Fruit fly (Drosophila melanogaster): ENCODE measurements around the gene ash2.
A peak's percentile ranks its signal among the peaks of the same experiment; 100 is the strongest.

The ash2 gene

DNA sequence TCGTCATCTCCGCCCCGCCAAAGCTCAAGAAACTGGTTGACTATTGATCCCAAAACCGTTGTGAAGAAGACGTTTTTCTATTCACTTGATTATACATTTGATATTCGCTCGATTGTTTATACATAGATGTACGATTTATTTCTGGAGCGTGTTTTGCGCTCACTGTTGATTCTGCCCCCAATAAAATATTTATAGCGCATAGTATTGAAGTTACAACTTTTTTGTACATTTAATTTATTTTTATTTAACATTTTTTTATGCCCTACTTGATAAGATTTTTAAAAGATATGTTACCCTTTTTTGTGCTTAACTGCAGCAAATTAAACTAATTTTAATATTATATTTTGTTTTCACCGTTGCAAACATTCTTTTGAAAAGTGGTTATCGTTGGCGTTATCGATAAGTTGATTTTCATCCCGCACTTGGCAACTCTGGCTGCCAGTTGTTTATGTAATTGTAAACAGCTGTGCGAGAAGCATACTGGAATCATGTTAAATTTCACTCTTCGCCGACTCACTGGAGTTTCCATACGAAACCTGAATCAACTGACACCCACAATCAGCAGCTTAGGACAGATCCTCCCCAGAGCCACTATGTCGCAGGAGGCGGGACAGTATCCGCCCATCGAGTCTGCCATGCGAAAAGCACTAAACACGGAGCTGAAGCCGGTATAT is 9.4 kb downstream of the ash2 start, which contains the start of gene CG31126 (continued):
- no peak for TF ChIP-seq pan (optimal IDR thresholded peaks at IDR 0.05)
- no peak for TF ChIP-seq pan (GFP tag; optimal IDR thresholded peaks at IDR 0.05 in 1 of 2, IDR thresholded peaks at IDR 0.05 in 1 of 2)
- TF ChIP-seq CG11456 (GFP tag; IDR thresholded peaks at IDR 0.05) = no peak
- no peak for TF ChIP-seq mld (GFP tag; IDR thresholded peaks at IDR 0.05; ENCODE audit: partially characterized antibody)
- no peak for TF ChIP-seq CG11085 (GFP tag; IDR thresholded peaks at IDR 0.05)
- peak; percentile 55; the same call in 1 of the 3 replicates for TF ChIP-seq HLH4C (GFP tag; IDR thresholded peaks at IDR 0.05; ENCODE audit: partially characterized antibody)
- TF ChIP-seq CG15479 (GFP tag; optimal IDR thresholded peaks at IDR 0.05) = no peak
- peak; percentile 37 for TF ChIP-seq CG10267 (tag; optimal IDR thresholded peaks at IDR 0.05)
- peak; percentile 93 for TF ChIP-seq Myb (GFP tag; optimal IDR thresholded peaks at IDR 0.05)
- TF ChIP-seq CG14710 (tag; optimal IDR thresholded peaks at IDR 0.05) = peak; percentile 15
- peak; percentile 63; the same call in 1 of the 2 replicates for TF ChIP-seq sna (GFP tag; IDR thresholded peaks at IDR 0.05; ENCODE audit: partially characterized antibody)
- TF ChIP-seq ro (GFP tag; IDR thresholded peaks at IDR 0.05) = no peak
- no peak for TF ChIP-seq CG10565 (GFP tag; optimal IDR thresholded peaks at IDR 0.05)
- peak; percentile 85 for TF ChIP-seq Dref (GFP tag; IDR thresholded peaks at IDR 0.05)
- no peak for TF ChIP-seq cwo (GFP tag; optimal IDR thresholded peaks at IDR 0.05)
- no peak for TF ChIP-seq CG8924 (tag; optimal IDR thresholded peaks at IDR 0.05)
- TF ChIP-seq knrl (GFP tag; IDR thresholded peaks at IDR 0.05; ENCODE audit: partially characterized antibody) = 0 out of 3 replicates have a peak, but pooled peaks have one; percentile 9
- TF ChIP-seq CG8388 (GFP tag; optimal IDR thresholded peaks at IDR 0.05) = peak; percentile 92
- peak; percentile 31 for TF ChIP-seq trem (tag; optimal IDR thresholded peaks at IDR 0.05)
- no peak for TF ChIP-seq kay (GFP tag; optimal IDR thresholded peaks at IDR 0.05)
- peak; percentile 53 for TF ChIP-seq Dp (GFP tag; optimal IDR thresholded peaks at IDR 0.05)
- TF ChIP-seq zen2 (GFP tag; IDR thresholded peaks at IDR 0.05; ENCODE audit: partially characterized antibody) = peak; percentile 23; the same call in 1 of the 3 replicates
- peak; percentile 66 for TF ChIP-seq MESR4 (GFP tag; optimal IDR thresholded peaks at IDR 0.05)
- no peak for TF ChIP-seq CG12299 (tag; optimal IDR thresholded peaks at IDR 0.05)
- peak; percentile 62; the same call in 1 of the 2 replicates for TF ChIP-seq bbx (GFP tag; IDR thresholded peaks at IDR 0.05; ENCODE audit: partially characterized antibody)
- no peak for TF ChIP-seq ac (GFP tag; optimal IDR thresholded peaks at IDR 0.05)
- no peak for TF ChIP-seq CG2678 (tag; optimal IDR thresholded peaks at IDR 0.05)
- no peak for TF ChIP-seq Ets65A (GFP tag)
- no peak for TF ChIP-seq Doc2 (GFP tag; IDR thresholded peaks at IDR 0.05)
- no peak for TF ChIP-seq Awh (GFP tag; IDR thresholded peaks at IDR 0.05)
- no peak for TF ChIP-seq CG3163 (GFP tag; optimal IDR thresholded peaks at IDR 0.05)
- peak; percentile 6 for TF ChIP-seq nmo (GFP tag; optimal IDR thresholded peaks at IDR 0.05)
- TF ChIP-seq al (GFP tag; IDR thresholded peaks at IDR 0.05) = no peak
- no peak for TF ChIP-seq CG32532 (GFP tag; IDR thresholded peaks at IDR 0.05)
- TF ChIP-seq Vsx1 (GFP tag; optimal IDR thresholded peaks at IDR 0.05) = no peak
- TF ChIP-seq dpn (GFP tag; optimal IDR thresholded peaks at IDR 0.05) = no peak
- TF ChIP-seq Antp (GFP tag; optimal IDR thresholded peaks at IDR 0.05) = no peak
- peak; percentile 44; the same call in 2 of the 3 replicates for TF ChIP-seq Opbp (GFP tag; IDR thresholded peaks at IDR 0.05; ENCODE audit: partially characterized antibody)
- TF ChIP-seq org-1 (GFP tag; optimal IDR thresholded peaks at IDR 0.05) = no peak
- no peak for TF ChIP-seq pfk (GFP tag; optimal IDR thresholded peaks at IDR 0.05)
- TF ChIP-seq CG6791 (GFP tag; IDR thresholded peaks at IDR 0.05; ENCODE audit: partially characterized antibody) = peak; percentile 33; the same call in 1 of the 3 replicates
- peak; percentile 29 for TF ChIP-seq Sry-δ (GFP tag; optimal IDR thresholded peaks at IDR 0.05)
- no peak for TF ChIP-seq CG14965 (GFP tag; optimal IDR thresholded peaks at IDR 0.05; ENCODE audit: borderline replicate concordance)
- TF ChIP-seq Kr (GFP tag; optimal IDR thresholded peaks at IDR 0.05) = no peak
- TF ChIP-seq Fer3 (tag; optimal IDR thresholded peaks at IDR 0.05) = no peak
- peak; percentile 94 for TF ChIP-seq stwl (tag; optimal IDR thresholded peaks at IDR 0.05)
- TF ChIP-seq CG12104 (GFP tag; optimal IDR thresholded peaks at IDR 0.05) = no peak
- TF ChIP-seq CG12219 (GFP tag; optimal IDR thresholded peaks at IDR 0.05) = no peak
- no peak for TF ChIP-seq jigr1 (GFP tag; IDR thresholded peaks at IDR 0.05)
